Fruit fly (Drosophila melanogaster): Measurements from ENCODE around the gene Ugt316A1.

Ugt316A1 gene

dm6 chr3L:19053339-19053818 lies 9.2 kb downstream of the Ugt316A1 start, which contains the start of gene CG43407:
TSS of gene CG43407 (minus strand) at chr3L:19053389.
- TF ChIP-seq D1 (tag; optimal IDR thresholded peaks at IDR 0.05) (no peak), fd96Ca (GFP tag; IDR thresholded peaks at IDR 0.05) (no peak), CG8301 (tag; optimal IDR thresholded peaks at IDR 0.05) (no peak), CG4496 (GFP tag; IDR thresholded peaks at IDR 0.05) (no peak), CG9948 (tag; optimal IDR thresholded peaks at IDR 0.05) (no peak), CG13204 (GFP tag; optimal IDR thresholded peaks at IDR 0.05) (no peak), Ets98B (GFP tag; IDR thresholded peaks at IDR 0.05) (no peak), CG32121 (GFP tag; IDR thresholded peaks at IDR 0.05) (no peak), CG34367 (tag; optimal IDR thresholded peaks at IDR 0.05) (no peak), CG8159 (tag; optimal IDR thresholded peaks at IDR 0.05) (peak; percentile 67), CG17806 (tag; optimal IDR thresholded peaks at IDR 0.05) (peak; percentile 26), EcR (GFP tag; optimal IDR thresholded peaks at IDR 0.05) (no peak), gl (tag; optimal IDR thresholded peaks at IDR 0.05) (no peak), Pif1A (GFP tag; optimal IDR thresholded peaks at IDR 0.05) (no peak), Pif1B (GFP tag; optimal IDR thresholded peaks at IDR 0.05) (no peak), CG15710 (tag; optimal IDR thresholded peaks at IDR 0.05) (peak; percentile 57), CG12605 (GFP tag; IDR thresholded peaks at IDR 0.05) (no peak), CG10348 (GFP tag; IDR thresholded peaks at IDR 0.05) (no peak), Snoo (tag; optimal IDR thresholded peaks at IDR 0.05) (no peak), CG14655 (GFP tag; optimal IDR thresholded peaks at IDR 0.05) (peak; percentile 28), rn (GFP tag; IDR thresholded peaks at IDR 0.05) (no peak)

- no peak for TF ChIP-seq CG17806 (tag; optimal IDR thresholded peaks at IDR 0.05)
- no peak for TF ChIP-seq CG32121 (GFP tag; IDR thresholded peaks at IDR 0.05)
- no peak for TF ChIP-seq fd96Ca (GFP tag; IDR thresholded peaks at IDR 0.05)
- no peak for TF ChIP-seq Snoo (tag; optimal IDR thresholded peaks at IDR 0.05)
- no peak for TF ChIP-seq Pif1A (GFP tag; optimal IDR thresholded peaks at IDR 0.05)
- TF ChIP-seq CG9948 (tag; optimal IDR thresholded peaks at IDR 0.05) = no peak
- no peak for TF ChIP-seq Ets98B (GFP tag; IDR thresholded peaks at IDR 0.05)
- TF ChIP-seq CG14655 (GFP tag; optimal IDR thresholded peaks at IDR 0.05) = no peak
- TF ChIP-seq EcR (GFP tag; optimal IDR thresholded peaks at IDR 0.05) = no peak
Observed at dm6 chr3L:19051926-19052325, 10.7 kb downstream of the Ugt316A1 start, which contains the start of gene Acp76A. TSS of gene Acp76A (minus strand) at chr3L:19052026.

dm6 chr3L:19049669-19050510 lies 12.7 kb downstream of the Ugt316A1 start:
- TF ChIP-seq CG32121 (GFP tag; IDR thresholded peaks at IDR 0.05) (no peak), Snoo (tag; optimal IDR thresholded peaks at IDR 0.05) (no peak), EcR (GFP tag; optimal IDR thresholded peaks at IDR 0.05) (peak; percentile 9), CG13204 (GFP tag; optimal IDR thresholded peaks at IDR 0.05) (peak; percentile 60)

dm6 chr3L:19048761-19049160 lies 13.9 kb downstream of the Ugt316A1 start:
- TF ChIP-seq CG8301 (tag; optimal IDR thresholded peaks at IDR 0.05) (no peak), CG13204 (GFP tag; optimal IDR thresholded peaks at IDR 0.05) (no peak), CG9948 (tag; optimal IDR thresholded peaks at IDR 0.05) (no peak), Pif1A (GFP tag; optimal IDR thresholded peaks at IDR 0.05) (no peak), EcR (GFP tag; optimal IDR thresholded peaks at IDR 0.05) (no peak)

- TF ChIP-seq fd96Ca (GFP tag; IDR thresholded peaks at IDR 0.05) (no peak), CG4496 (GFP tag; IDR thresholded peaks at IDR 0.05) (no peak), rn (GFP tag; IDR thresholded peaks at IDR 0.05) (no peak), gl (tag; optimal IDR thresholded peaks at IDR 0.05) (no peak), CG9948 (tag; optimal IDR thresholded peaks at IDR 0.05) (no peak), CG17806 (tag; optimal IDR thresholded peaks at IDR 0.05) (no peak)
Observed at dm6 chr3L:19048257-19048656, 14.4 kb downstream of the Ugt316A1 start.

dm6 chr3L:19046389-19047042 lies 16.1 kb downstream of the Ugt316A1 start:
- TF ChIP-seq gl (tag; optimal IDR thresholded peaks at IDR 0.05) = peak; percentile 7
- TF ChIP-seq CG34367 (tag; optimal IDR thresholded peaks at IDR 0.05) = peak; percentile 26
- peak; percentile 69 for TF ChIP-seq CG15710 (tag; optimal IDR thresholded peaks at IDR 0.05)
- no peak for TF ChIP-seq CG12605 (GFP tag; IDR thresholded peaks at IDR 0.05)
- TF ChIP-seq CG17806 (tag; optimal IDR thresholded peaks at IDR 0.05) = peak; percentile 62
- no peak for TF ChIP-seq CG32121 (GFP tag; IDR thresholded peaks at IDR 0.05)
- TF ChIP-seq CG14655 (GFP tag; optimal IDR thresholded peaks at IDR 0.05) = peak; percentile 74
- peak; percentile 5 for TF ChIP-seq EcR (GFP tag; optimal IDR thresholded peaks at IDR 0.05)
- no peak for TF ChIP-seq CG4496 (GFP tag; IDR thresholded peaks at IDR 0.05)
- TF ChIP-seq fd96Ca (GFP tag; IDR thresholded peaks at IDR 0.05) = no peak
- TF ChIP-seq CG10348 (GFP tag; IDR thresholded peaks at IDR 0.05) = no peak
- peak; percentile 82 for TF ChIP-seq Snoo (tag; optimal IDR thresholded peaks at IDR 0.05)
- TF ChIP-seq CG8301 (tag; optimal IDR thresholded peaks at IDR 0.05) = peak; percentile 45
- TF ChIP-seq CG8159 (tag; optimal IDR thresholded peaks at IDR 0.05) = peak; percentile 75
- TF ChIP-seq CG9948 (tag; optimal IDR thresholded peaks at IDR 0.05) = peak; percentile 69
- no peak for TF ChIP-seq rn (GFP tag; IDR thresholded peaks at IDR 0.05)
- TF ChIP-seq D1 (tag; optimal IDR thresholded peaks at IDR 0.05) = peak; percentile 39
- TF ChIP-seq Ets98B (GFP tag; IDR thresholded peaks at IDR 0.05) = no peak
- peak; percentile 65 for TF ChIP-seq Pif1B (GFP tag; optimal IDR thresholded peaks at IDR 0.05)
- TF ChIP-seq Pif1A (GFP tag; optimal IDR thresholded peaks at IDR 0.05) = peak; percentile 57
- no peak for TF ChIP-seq CG13204 (GFP tag; optimal IDR thresholded peaks at IDR 0.05)
